Fruit fly (Drosophila melanogaster) whole organism, adult: ENCODE results near the gene mus301.

Experiments
- Hr96 ChIP-seq: fragments of 200-800 bp; sonication (Bioruptor generic); optimal IDR thresholded peaks from 2 replicates; lab custom pipeline; 2016; ENCODE audit warnings: missing biosample characterization, missing genetic modification characterization
- kay ChIP-seq: fragments of 200-800 bp; sonication (Bioruptor generic); peaks from one replicate; lab custom pipeline; 2016; ENCODE audit warnings: missing biosample characterization, missing genetic modification characterization, borderline replicate concordance
- pad ChIP-seq: fragments of 200-800 bp; sonication (Bioruptor generic); optimal IDR thresholded peaks from 3 replicates; lab custom pipeline; 2017; ENCODE audit warnings: missing biosample characterization, missing genetic modification characterization, mild to moderate bottlenecking, moderate library complexity, missing genetic modification reagents
- toe ChIP-seq: fragments of 200-800 bp; sonication (Bioruptor generic); optimal IDR thresholded peaks from 2 replicates; lab custom pipeline; 2016; ENCODE audit warnings: missing biosample characterization, missing genetic modification characterization

dm6 chr3L:8165436-8165835 lies 27.8 kb downstream of the mus301 start, which contains the start of gene CG13675:
- no peak for TF ChIP-seq pad (GFP tag; lab: Kevin White, UChicago)
- no peak for TF ChIP-seq kay (GFP tag; lab: Kevin White, UChicago)
- no peak for TF ChIP-seq Hr96 (GFP tag; lab: Kevin White, UChicago)
- TF ChIP-seq toe (GFP tag; lab: Kevin White, UChicago), result no peak
